Worm (Caenorhabditis elegans): Measurements from ENCODE around the gene alp-1.

Gene alp-1

ce11 chrIV:8830591-8830990 is 21.7 kb upstream of the alp-1 start, which contains the start of gene T28C6.8:
T28C6.8 (minus strand) TSS chrIV:8830727.
- TF ChIP-seq dve-1 (tag; optimal IDR thresholded peaks at IDR 0.05) (peak; percentile 5), ceh-14 (tag; optimal IDR thresholded peaks at IDR 0.05) (no peak)

- no peak for TF ChIP-seq T23F11.4 (GFP tag; optimal IDR thresholded peaks at IDR 0.05)
- TF ChIP-seq ceh-22 (tag; optimal IDR thresholded peaks at IDR 0.05), result no peak
- TF ChIP-seq ceh-19 (GFP tag; optimal IDR thresholded peaks at IDR 0.05), result no peak
- TF ChIP-seq nfya-1 (tag; optimal IDR thresholded peaks at IDR 0.05), result no peak
- no peak for TF ChIP-seq sdc-2 (tag; optimal IDR thresholded peaks at IDR 0.05)
- TF ChIP-seq syd-9 (tag; optimal IDR thresholded peaks at IDR 0.05), result no peak
- no peak for TF ChIP-seq dmd-4 (tag; optimal IDR thresholded peaks at IDR 0.05; ENCODE audit: borderline replicate concordance)
- no peak for TF ChIP-seq ceh-48 (tag; optimal IDR thresholded peaks at IDR 0.05)
- no peak for TF ChIP-seq unc-42 (tag; optimal IDR thresholded peaks at IDR 0.05)
- no peak for TF ChIP-seq hlh-8 (tag; optimal IDR thresholded peaks at IDR 0.05)
- no peak for TF ChIP-seq lin-11 (tag; optimal IDR thresholded peaks at IDR 0.05)
Observed at ce11 chrIV:8840161-8840765, 12.0 kb upstream of the alp-1 start, which contains the start of the genes T28C6.11 and T11B7.1. T28C6.11 (minus strand) TSS chrIV:8840261. T11B7.1 (plus strand) TSS chrIV:8840715.

- TF ChIP-seq ceh-30 (tag; optimal IDR thresholded peaks at IDR 0.05), result no peak
- no peak for TF ChIP-seq lin-11 (tag; optimal IDR thresholded peaks at IDR 0.05)
Observed at ce11 chrIV:8844457-8844856, 7.8 kb upstream of the alp-1 start, which contains the start of gene T11B7.2. T11B7.2 (minus strand) TSS chrIV:8844557.

ce11 chrIV:8845922-8846321 is 6.4 kb upstream of the alp-1 start:
- no peak for TF ChIP-seq unc-3 (GFP tag; conservative IDR thresholded peaks at IDR 0.05)
- no peak for TF ChIP-seq unc-3 (tag; optimal IDR thresholded peaks at IDR 0.05)
- no peak for TF ChIP-seq ceh-31 (tag; optimal IDR thresholded peaks at IDR 0.05)
- no peak for TF ChIP-seq ttx-3 (tag; optimal IDR thresholded peaks at IDR 0.05)
- no peak for TF ChIP-seq dve-1 (tag; optimal IDR thresholded peaks at IDR 0.05)
- no peak for TF ChIP-seq pha-2 (tag; optimal IDR thresholded peaks at IDR 0.05)
- peak; percentile 59 for TF ChIP-seq elt-2 (tag; optimal IDR thresholded peaks at IDR 0.05)
- TF ChIP-seq syd-9 (tag; optimal IDR thresholded peaks at IDR 0.05), result no peak
- TF ChIP-seq ztf-16 (tag; optimal IDR thresholded peaks at IDR 0.05), result no peak

ce11 chrIV:8847918-8848317 is 4.4 kb upstream of the alp-1 start, which contains the start of gene col-118:
col-118 (plus strand) TSS chrIV:8848218.
- TF ChIP-seq syd-9 (tag; optimal IDR thresholded peaks at IDR 0.05) (no peak), unc-3 (GFP tag; conservative IDR thresholded peaks at IDR 0.05) (no peak), unc-3 (tag; optimal IDR thresholded peaks at IDR 0.05) (no peak), pha-4 (tag; optimal IDR thresholded peaks at IDR 0.05) (no peak), tbx-2 (tag; optimal IDR thresholded peaks at IDR 0.05) (no peak), eyg-1 (tag; optimal IDR thresholded peaks at IDR 0.05) (no peak), T23F11.4 (GFP tag; optimal IDR thresholded peaks at IDR 0.05) (no peak), odd-2 (tag; optimal IDR thresholded peaks at IDR 0.05) (no peak), pat-9 (tag; optimal IDR thresholded peaks at IDR 0.05) (no peak), gmeb-2 (tag; optimal IDR thresholded peaks at IDR 0.05) (no peak), F13H6.1 (tag; optimal IDR thresholded peaks at IDR 0.05) (no peak), nhr-232 (tag; optimal IDR thresholded peaks at IDR 0.05) (no peak), madf-2 (tag; optimal IDR thresholded peaks at IDR 0.05) (no peak), hlh-8 (tag; optimal IDR thresholded peaks at IDR 0.05) (no peak), unc-42 (tag; optimal IDR thresholded peaks at IDR 0.05) (no peak), ztf-16 (tag; optimal IDR thresholded peaks at IDR 0.05) (no peak), pros-1 (tag; optimal IDR thresholded peaks at IDR 0.05) (no peak), ceh-9 (tag; optimal IDR thresholded peaks at IDR 0.05) (no peak), pha-2 (tag; optimal IDR thresholded peaks at IDR 0.05) (no peak), hlh-13 (GFP tag; optimal IDR thresholded peaks at IDR 0.05) (no peak)
